Worm (Caenorhabditis elegans) whole organism, L1 larva: ENCODE measurements around the gene ram-2.
A peak's percentile ranks its signal among the peaks of the same experiment; 100 is the strongest.

Experiments
- C04F5.9 ChIP-seq: sonication (generic microtip); optimal IDR thresholded peaks from 2 replicates; lab custom pipeline; 2016; ENCODE audit warnings: missing genetic modification characterization, missing compliant biosample characterization
- C34B4.2 ChIP-seq: sonication (generic microtip); optimal IDR thresholded peaks from 2 replicates; lab custom pipeline; 2017; ENCODE audit warnings: mild to moderate bottlenecking, missing genetic modification characterization, missing compliant biosample characterization
- blmp-1 ChIP-seq: fragments of 150-350 bp; optimal IDR thresholded peaks from 2 replicates; lab custom pipeline; 2014; ENCODE audit warnings: missing biosample characterization, missing genetic modification characterization
- ceh-90 ChIP-seq: sonication (generic microtip); optimal IDR thresholded peaks from 2 replicates; lab custom pipeline; 2016; ENCODE audit warnings: missing genetic modification characterization, missing compliant biosample characterization
- ces-1 ChIP-seq: fragments of 150-350 bp; optimal IDR thresholded peaks from 2 replicates; lab custom pipeline; 2014; ENCODE audit warnings: missing biosample characterization, missing genetic modification reagents, missing genetic modification characterization
- efl-1 ChIP-seq, 4 experiments: fragments of 150-350 bp; optimal IDR thresholded peaks in 3 of 4; peaks in 1 of 4; 1 replicate in 1 of 4; 2 replicates in 3 of 4; lab custom pipeline; 2014; ENCODE audit warnings: missing biosample characterization in 2 of 4, missing genetic modification characterization in 2 of 4, missing genetic modification reagents in 2 of 4
- egl-13 ChIP-seq: sonication (generic microtip); optimal IDR thresholded peaks from 2 replicates; lab custom pipeline; 2016; ENCODE audit warnings: missing genotype, missing genetic modification reagents, missing genetic modification characterization, missing compliant biosample characterization
- ets-5 ChIP-seq: fragments of 200-800 bp; sonication (Bioruptor generic); IDR thresholded peaks from 2 replicates; pipeline ENCODE4 v1.3.6; 2022; ENCODE audit warnings: missing genetic modification characterization, missing compliant biosample characterization
- fkh-4 ChIP-seq: sonication (generic microtip); optimal IDR thresholded peaks from 2 replicates; lab custom pipeline; 2016; ENCODE audit warnings: missing compliant biosample characterization, missing genetic modification characterization, borderline replicate concordance
- fkh-8 ChIP-seq: sonication (generic microtip); optimal IDR thresholded peaks from 2 replicates; lab custom pipeline; 2016; ENCODE audit warnings: mild to moderate bottlenecking, missing genetic modification characterization, missing compliant biosample characterization
- fos-1 ChIP-seq: fragments of 150-350 bp; optimal IDR thresholded peaks from 2 replicates; lab custom pipeline; 2014; ENCODE audit warnings: missing biosample characterization, missing genetic modification characterization
- irx-1 ChIP-seq: sonication (generic microtip); optimal IDR thresholded peaks from 2 replicates; lab custom pipeline; 2016; ENCODE audit warnings: missing genetic modification characterization, missing compliant biosample characterization
- lin-14 ChIP-seq: fragments of 200-800 bp; sonication (Bioruptor generic); optimal IDR thresholded peaks from 2 replicates; lab custom pipeline; 2018; ENCODE audit warnings: mild to moderate bottlenecking, missing genetic modification characterization, moderate library complexity, missing compliant biosample characterization
- lin-15B ChIP-seq: fragments of 150-350 bp; sonication (generic microtip); optimal IDR thresholded peaks from 3 replicates; lab custom pipeline; 2014; ENCODE audit warnings: missing biosample characterization, missing genetic modification characterization
- lin-39 ChIP-seq: fragments of 150-350 bp; optimal IDR thresholded peaks from 2 replicates; lab custom pipeline; 2014; ENCODE audit warnings: missing biosample characterization, missing genetic modification reagents, missing genetic modification characterization
- lir-3 ChIP-seq: sonication (generic microtip); optimal IDR thresholded peaks from 2 replicates; lab custom pipeline; 2016; ENCODE audit warnings: mild to moderate bottlenecking, missing genetic modification characterization, moderate library complexity, missing compliant biosample characterization; ENCODE audit not compliant: poor library complexity
- lsy-2 ChIP-seq, 2 experiments: fragments of 150-350 bp; optimal IDR thresholded peaks; 2 replicates each; lab custom pipeline; 2014; ENCODE audit warnings: missing biosample characterization in 2 of 2, missing genetic modification characterization in 2 of 2
- mab-9 ChIP-seq: fragments of 200-800 bp; sonication (Bioruptor generic); IDR thresholded peaks from 2 replicates; pipeline ENCODE4 v1.3.6; 2022; ENCODE audit warnings: missing genetic modification reagents, missing genetic modification characterization, missing compliant biosample characterization
- mdl-1 ChIP-seq, 2 experiments: fragments of 150-350 bp; optimal IDR thresholded peaks; 2 replicates each; lab custom pipeline; 2014 to 2017; ENCODE audit warnings: missing biosample characterization in 2 of 2, missing genetic modification characterization in 2 of 2, inconsistent platforms in 1 of 2
- nhr-237 ChIP-seq: fragments of 150-350 bp; optimal IDR thresholded peaks from 2 replicates; lab custom pipeline; 2014; ENCODE audit warnings: missing biosample characterization, missing genetic modification characterization
- nhr-28 ChIP-seq: fragments of 150-350 bp; optimal IDR thresholded peaks from 2 replicates; lab custom pipeline; 2014; ENCODE audit warnings: missing biosample characterization, missing genetic modification characterization
- nhr-47 ChIP-seq: sonication (generic microtip); optimal IDR thresholded peaks from 2 replicates; lab custom pipeline; 2016; ENCODE audit warnings: mild to moderate bottlenecking, missing genetic modification characterization, moderate library complexity, missing compliant biosample characterization
- nhr-71 ChIP-seq: sonication (generic microtip); optimal IDR thresholded peaks from 2 replicates; lab custom pipeline; 2016; ENCODE audit warnings: mild to moderate bottlenecking, missing genetic modification characterization, moderate library complexity, missing compliant biosample characterization
- rnt-1 ChIP-seq: sonication (generic microtip); optimal IDR thresholded peaks from 2 replicates; lab custom pipeline; 2016; ENCODE audit warnings: mild to moderate bottlenecking, missing genetic modification characterization, moderate library complexity, missing compliant biosample characterization
- skn-1 ChIP-seq: fragments of 150-350 bp; optimal IDR thresholded peaks from 2 replicates; lab custom pipeline; 2014; ENCODE audit warnings: missing biosample characterization, missing genetic modification characterization
- snpc-4 ChIP-seq: fragments of 150-350 bp; optimal IDR thresholded peaks from 2 replicates; lab custom pipeline; 2014; ENCODE audit warnings: missing biosample characterization, missing genetic modification characterization
- snu-23 ChIP-seq: sonication (generic microtip); optimal IDR thresholded peaks from 2 replicates; lab custom pipeline; 2016; ENCODE audit warnings: missing genetic modification characterization, missing compliant biosample characterization
- sox-4 ChIP-seq: sonication (generic microtip); optimal IDR thresholded peaks from 2 replicates; lab custom pipeline; 2016; ENCODE audit warnings: missing genetic modification characterization, missing compliant biosample characterization
- sptf-1 ChIP-seq: fragments of 150-350 bp; optimal IDR thresholded peaks from 2 replicates; lab custom pipeline; 2014; ENCODE audit warnings: missing biosample characterization, missing genetic modification characterization
- tlp-1 ChIP-seq: fragments of 150-350 bp; optimal IDR thresholded peaks from 2 replicates; lab custom pipeline; 2014; ENCODE audit warnings: missing biosample characterization, missing genetic modification characterization
- unc-130 ChIP-seq: fragments of 150-350 bp; optimal IDR thresholded peaks from 2 replicates; lab custom pipeline; 2017; ENCODE audit warnings: missing biosample characterization, missing genetic modification characterization, inconsistent platforms
- unc-86 ChIP-seq: sonication (generic microtip); optimal IDR thresholded peaks from 2 replicates; lab custom pipeline; 2016; ENCODE audit warnings: missing genetic modification characterization, missing compliant biosample characterization
- ztf-11 ChIP-seq, 2 experiments: sonication (generic microtip); optimal IDR thresholded peaks; 2 replicates each; lab custom pipeline; 2016 to 2017; ENCODE audit warnings: missing genetic modification characterization in 2 of 2, missing biosample characterization in 1 of 2, missing compliant biosample characterization in 1 of 2
- ztf-4 ChIP-seq: fragments of 150-350 bp; optimal IDR thresholded peaks from 2 replicates; lab custom pipeline; 2014; ENCODE audit warnings: missing biosample characterization, missing genetic modification characterization

ram-2 gene

ce11 chrII:10986461-10987090 is 30.1 kb downstream of the ram-2 start (continued):
- TF ChIP-seq ztf-11 (tag; optimal IDR thresholded peaks at IDR 0.05; lab: Kevin White, UChicago) (peak in 1 of 2 experiments; percentile 14), fos-1 (tag; lab: Kevin White, UChicago) (no peak), sox-4 (tag; lab: Kevin White, UChicago) (no peak), ceh-90 (tag; lab: Kevin White, UChicago) (no peak), lin-15B (tag; lab: Kevin White, UChicago) (no peak), nhr-237 (tag; lab: Kevin White, UChicago) (no peak), blmp-1 (tag; lab: Kevin White, UChicago) (no peak)

DNA sequence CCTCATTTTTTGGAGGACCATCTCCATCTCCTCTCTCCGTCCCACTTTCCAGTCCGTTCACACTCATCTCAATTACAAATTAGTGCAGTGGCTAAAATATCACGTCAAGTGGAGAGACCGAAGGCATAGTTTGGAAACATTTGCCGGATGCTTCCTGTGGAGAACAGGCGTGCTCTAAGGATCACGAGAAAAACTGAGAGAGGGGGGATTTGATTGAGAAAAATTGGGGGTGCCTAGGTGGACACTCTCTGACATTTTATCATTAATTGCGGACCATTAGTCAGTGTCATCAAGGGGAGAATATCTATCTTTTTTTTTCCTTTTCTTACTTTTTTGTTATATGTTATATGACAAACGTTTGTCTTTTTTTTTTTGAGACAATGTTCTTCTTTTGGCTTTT is 34.7 kb downstream of the ram-2 start:
- TF ChIP-seq lin-14 (GFP tag; lab: Kevin White, UChicago) (peak; percentile 74), irx-1 (tag; lab: Kevin White, UChicago) (no peak), lin-39 (tag; lab: Kevin White, UChicago) (peak; percentile 38), snu-23 (GFP tag; lab: Kevin White, UChicago) (peak; percentile 5), rnt-1 (tag; lab: Kevin White, UChicago) (peak; percentile 57), unc-130 (tag; lab: Kevin White, UChicago) (peak; percentile 43), nhr-71 (peak; percentile 55), mab-9 (no peak), lsy-2 (tag; optimal IDR thresholded peaks at IDR 0.05; lab: Kevin White, UChicago) (peak in 1 of 2 experiments; percentile 25)
- TF ChIP-seq, all 84 proteins: peak for 7

ce11 chrII:10975239-10975638 is 41.4 kb downstream of the ram-2 start, which contains the start of gene ptp-3:
Gene ptp-3, plus strand, starts transcription at chrII:10975539.
- TF ChIP-seq ces-1 (GFP tag; lab: Kevin White, UChicago), result no peak
- no peak for TF ChIP-seq ets-5 (GFP tag; lab: Robert Waterston, UW)
- TF ChIP-seq lir-3 (tag; lab: Kevin White, UChicago), result no peak
- TF ChIP-seq snu-23 (GFP tag; lab: Kevin White, UChicago), result no peak

DNA sequence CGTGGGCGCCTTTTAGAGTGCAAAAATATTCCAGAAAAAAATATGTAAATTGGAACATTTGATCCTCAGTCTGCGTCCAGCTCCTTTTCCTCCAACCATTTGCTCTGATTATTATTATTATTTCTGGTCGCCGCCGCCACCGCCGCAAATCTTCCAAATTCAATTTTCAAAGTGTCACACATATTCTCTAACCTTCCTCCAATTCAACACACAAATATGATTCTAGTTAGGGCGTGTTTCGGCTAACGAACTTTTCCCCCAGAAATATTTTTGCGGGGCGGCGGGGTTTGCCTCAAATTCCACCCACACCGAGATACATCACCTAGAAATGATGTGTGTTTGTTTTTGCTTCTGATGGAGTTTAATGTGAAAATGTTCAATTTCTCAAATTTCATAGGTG is 45.0 kb downstream of the ram-2 start:
- TF ChIP-seq lin-14 (GFP tag; lab: Kevin White, UChicago) (peak; percentile 35), snpc-4 (tag; lab: Kevin White, UChicago) (no peak), nhr-28 (tag; lab: Kevin White, UChicago) (no peak), C04F5.9 (tag; lab: Kevin White, UChicago) (no peak), unc-130 (tag; lab: Kevin White, UChicago) (no peak)

- TF ChIP-seq mdl-1 (tag; optimal IDR thresholded peaks at IDR 0.05; lab: Kevin White, UChicago) (no peak), nhr-47 (tag; lab: Kevin White, UChicago) (peak; percentile 27), lin-15B (tag; lab: Kevin White, UChicago) (no peak), unc-86 (peak; percentile 29), ztf-4 (tag; lab: Kevin White, UChicago) (no peak), fkh-4 (tag; lab: Kevin White, UChicago) (no peak), lin-14 (GFP tag; lab: Kevin White, UChicago) (peak; percentile 21), efl-1 (optimal IDR thresholded peaks at IDR 0.05; lab: Kevin White, UChicago) (no peak), efl-1 (GFP tag; optimal IDR thresholded peaks at IDR 0.05 in 1 of 2; lab: Kevin White, UChicago) (peak in 1 of 2 experiments; percentile 28), sptf-1 (tag; lab: Kevin White, UChicago) (no peak), skn-1 (tag; lab: Kevin White, UChicago) (no peak), unc-130 (tag; lab: Kevin White, UChicago) (no peak), fkh-8 (tag; lab: Kevin White, UChicago) (no peak), tlp-1 (tag; lab: Kevin White, UChicago) (no peak), egl-13 (tag; lab: Kevin White, UChicago) (peak; percentile 69), snu-23 (GFP tag; lab: Kevin White, UChicago) (no peak), C34B4.2 (tag; lab: Kevin White, UChicago) (no peak), ceh-90 (tag; lab: Kevin White, UChicago) (no peak)
Measured at ce11 chrII:10970625-10971024, 46.1 kb downstream of the ram-2 start.
